Worm (Caenorhabditis elegans) whole organism, L4 larva: ENCODE data around the gene C16A3.5.

Experiments
- D1046.2 ChIP-seq: fragments of 200-800 bp; sonication (Bioruptor generic); IDR thresholded peaks from 2 replicates; pipeline ENCODE4 v1.3.6; 2022; ENCODE audit warnings: missing genetic modification characterization, missing compliant biosample characterization
- F10B5.3 ChIP-seq: sonication (generic microtip); optimal IDR thresholded peaks from 2 replicates; lab custom pipeline; 2016; ENCODE audit warnings: mild to moderate bottlenecking, missing genetic modification characterization, missing compliant biosample characterization
- R02D3.7 ChIP-seq: fragments of 150-350 bp; sonication (generic microtip); optimal IDR thresholded peaks from 3 replicates; lab custom pipeline; 2014; ENCODE audit warnings: missing biosample characterization, missing genetic modification characterization
- Y105C5A.15 ChIP-seq: fragments of 200-800 bp; sonication (Bioruptor generic); IDR thresholded peaks from 2 replicates; pipeline ENCODE4 v1.3.6; 2022; ENCODE audit warnings: missing genetic modification characterization, missing compliant biosample characterization
- Y48G9A.11 ChIP-seq: fragments of 200-800 bp; sonication (Bioruptor generic); IDR thresholded peaks from 2 replicates; pipeline ENCODE4 v1.3.6; 2022; ENCODE audit warnings: missing genetic modification reagents, missing genetic modification characterization, missing compliant biosample characterization
- Y5F2A.4 ChIP-seq: fragments of 200-800 bp; sonication (Bioruptor generic); optimal IDR thresholded peaks from 2 replicates; lab custom pipeline; 2018; ENCODE audit warnings: mild to moderate bottlenecking, missing genetic modification characterization, missing compliant biosample characterization
- Y75B8A.6 ChIP-seq: fragments of 200-800 bp; sonication (Bioruptor generic); IDR thresholded peaks from 2 replicates; pipeline ENCODE4 v1.3.6; 2022; ENCODE audit warnings: missing genetic modification reagents, missing genetic modification characterization, missing compliant biosample characterization
- aha-1 ChIP-seq: fragments of 150-350 bp; peaks from one replicate; lab custom pipeline; 2014; ENCODE audit warnings: missing biosample characterization, missing genetic modification characterization
- ama-1 ChIP-seq: fragments of 150-350 bp; optimal IDR thresholded peaks from 2 replicates; lab custom pipeline; 2014; ENCODE audit warnings: inconsistent platforms, mixed read lengths
- attf-4 ChIP-seq: sonication (generic microtip); optimal IDR thresholded peaks from 3 replicates; lab custom pipeline; 2017; ENCODE audit warnings: missing biosample characterization, missing genetic modification characterization
- ceh-28 ChIP-seq: fragments of 150-350 bp; optimal IDR thresholded peaks from 2 replicates; lab custom pipeline; 2014; ENCODE audit warnings: missing biosample characterization, missing genetic modification reagents, missing genetic modification characterization
- ces-1 ChIP-seq: fragments of 150-350 bp; sonication (generic microtip); optimal IDR thresholded peaks from 4 replicates; lab custom pipeline; 2014; ENCODE audit warnings: missing biosample characterization, missing genetic modification reagents, missing genetic modification characterization
- ctbp-1 ChIP-seq: fragments of 200-800 bp; sonication (Bioruptor generic); IDR thresholded peaks from 2 replicates; pipeline ENCODE4 v1.3.6; 2022; ENCODE audit warnings: missing genetic modification reagents, missing genetic modification characterization, missing compliant biosample characterization
- daf-16 ChIP-seq, 3 experiments: sonication (generic microtip); optimal IDR thresholded peaks; 2 replicates each; lab custom pipeline; 2016 to 2017; ENCODE audit warnings: missing genetic modification characterization in 3 of 3, missing genetic modification reagents in 3 of 3, mild to moderate bottlenecking in 2 of 3, missing compliant biosample characterization in 2 of 3, missing biosample characterization in 1 of 3, moderate library complexity in 1 of 3
- daf-19 ChIP-seq: fragments of 200-800 bp; sonication (Bioruptor generic); conservative IDR thresholded peaks from 2 replicates; pipeline ENCODE4 v1.3.6; 2022; ENCODE audit warnings: missing genetic modification characterization, missing compliant biosample characterization
- dmd-6 ChIP-seq: fragments of 200-800 bp; sonication (Bioruptor generic); IDR thresholded peaks from 2 replicates; pipeline ENCODE4 v1.3.6; 2022; ENCODE audit warnings: missing genetic modification reagents, missing genetic modification characterization, missing compliant biosample characterization
- dmd-8 ChIP-seq: fragments of 200-800 bp; sonication (Bioruptor generic); IDR thresholded peaks from 2 replicates; pipeline ENCODE4 v1.3.6; 2022; ENCODE audit warnings: missing genetic modification characterization, missing compliant biosample characterization
- dmd-9 ChIP-seq: fragments of 200-800 bp; sonication (Bioruptor generic); IDR thresholded peaks from 2 replicates; pipeline ENCODE4 v1.3.6; 2022; ENCODE audit warnings: missing genetic modification reagents, missing genetic modification characterization, missing compliant biosample characterization
- dpl-1 ChIP-seq: fragments of 150-350 bp; optimal IDR thresholded peaks from 2 replicates; lab custom pipeline; 2014; ENCODE audit warnings: missing biosample characterization, missing genetic modification reagents, missing genetic modification characterization
- egl-43 ChIP-seq: fragments of 200-800 bp; sonication (Bioruptor generic); IDR thresholded peaks from 2 replicates; pipeline ENCODE4 v1.3.6; 2022; ENCODE audit warnings: missing genetic modification reagents, missing genetic modification characterization, missing compliant biosample characterization
- fos-1 ChIP-seq: fragments of 150-350 bp; optimal IDR thresholded peaks from 2 replicates; lab custom pipeline; 2014; ENCODE audit warnings: missing biosample characterization, missing genetic modification characterization
- hif-1 ChIP-seq, 2 experiments: sonication (generic microtip); optimal IDR thresholded peaks; 2 replicates each; lab custom pipeline; 2016 to 2017; ENCODE audit warnings: missing compliant biosample characterization in 2 of 2, missing genetic modification characterization in 2 of 2, missing genetic modification reagents in 2 of 2, missing genotype in 2 of 2, mild to moderate bottlenecking in 1 of 2
- hlh-30 ChIP-seq: sonication (generic microtip); optimal IDR thresholded peaks from 2 replicates; lab custom pipeline; 2017; ENCODE audit warnings: antibody characterized with exemption, mild to moderate bottlenecking, missing genetic modification characterization, missing compliant biosample characterization; ENCODE audit not compliant: insufficient read depth
- lim-7 ChIP-seq: fragments of 200-800 bp; sonication (Bioruptor generic); IDR thresholded peaks from 2 replicates; pipeline ENCODE4 v1.3.6; 2022; ENCODE audit warnings: missing genetic modification characterization, missing compliant biosample characterization
- lin-13 ChIP-seq: fragments of 150-350 bp; optimal IDR thresholded peaks from 2 replicates; lab custom pipeline; 2014; ENCODE audit warnings: missing biosample characterization, missing genetic modification reagents, missing genetic modification characterization
- madf-9 ChIP-seq: fragments of 200-800 bp; sonication (Bioruptor generic); conservative IDR thresholded peaks from 2 replicates; pipeline ENCODE4 v1.3.6; 2022; ENCODE audit warnings: missing genetic modification reagents, missing genetic modification characterization, missing compliant biosample characterization
- mes-2 ChIP-seq: sonication (generic microtip); optimal IDR thresholded peaks from 2 replicates; lab custom pipeline; 2016; ENCODE audit warnings: missing genotype, mild to moderate bottlenecking, missing genetic modification characterization, missing compliant biosample characterization; ENCODE audit not compliant: poor library complexity, severe bottlenecking
- nhr-10 ChIP-seq: fragments of 150-350 bp; optimal IDR thresholded peaks from 2 replicates; lab custom pipeline; 2014; ENCODE audit warnings: missing biosample characterization, missing genetic modification characterization
- nhr-11 ChIP-seq: fragments of 150-350 bp; optimal IDR thresholded peaks from 2 replicates; lab custom pipeline; 2014; ENCODE audit warnings: missing biosample characterization, missing genetic modification characterization
- nhr-111 ChIP-seq: fragments of 200-800 bp; sonication (Bioruptor generic); optimal IDR thresholded peaks from 2 replicates; lab custom pipeline; 2018; ENCODE audit warnings: mild to moderate bottlenecking, missing genetic modification characterization, missing compliant biosample characterization
- nhr-237 ChIP-seq: sonication (generic microtip); optimal IDR thresholded peaks from 2 replicates; lab custom pipeline; 2017; ENCODE audit warnings: missing biosample characterization, missing genetic modification characterization
- nhr-48 ChIP-seq: sonication (generic microtip); optimal IDR thresholded peaks from 2 replicates; lab custom pipeline; 2016; ENCODE audit warnings: mild to moderate bottlenecking, missing genetic modification characterization, missing compliant biosample characterization
- nhr-76 ChIP-seq: fragments of 150-350 bp; optimal IDR thresholded peaks from 2 replicates; lab custom pipeline; 2014; ENCODE audit warnings: missing biosample characterization, missing genetic modification characterization
- php-3 ChIP-seq: fragments of 200-800 bp; sonication (Bioruptor generic); IDR thresholded peaks from 2 replicates; pipeline ENCODE4 v1.3.6; 2022; ENCODE audit warnings: missing genetic modification reagents, missing genetic modification characterization, missing compliant biosample characterization
- rbr-2 ChIP-seq: sonication (generic microtip); optimal IDR thresholded peaks from 2 replicates; lab custom pipeline; 2016; ENCODE audit warnings: missing genotype, missing genetic modification characterization, missing compliant biosample characterization
- saeg-2 ChIP-seq: fragments of 200-800 bp; sonication (Bioruptor generic); IDR thresholded peaks from 2 replicates; pipeline ENCODE4 v1.3.6; 2022; ENCODE audit warnings: missing genetic modification reagents, missing genetic modification characterization, missing compliant biosample characterization
- sdz-12 ChIP-seq: fragments of 200-800 bp; sonication (Bioruptor generic); optimal IDR thresholded peaks from 2 replicates; lab custom pipeline; 2018; ENCODE audit warnings: mild to moderate bottlenecking, missing genetic modification characterization, missing compliant biosample characterization
- skn-1 ChIP-seq: fragments of 150-350 bp; optimal IDR thresholded peaks from 2 replicates; lab custom pipeline; 2014; ENCODE audit warnings: missing biosample characterization, missing genetic modification characterization
- snpc-1.2 ChIP-seq: fragments of 200-800 bp; sonication (Bioruptor generic); IDR thresholded peaks from 2 replicates; pipeline ENCODE4 v1.3.6; 2022; ENCODE audit warnings: missing genetic modification reagents, missing genetic modification characterization, missing compliant biosample characterization
- spr-3 ChIP-seq: fragments of 200-800 bp; sonication (Bioruptor generic); optimal IDR thresholded peaks from 2 replicates; lab custom pipeline; 2018; ENCODE audit warnings: mild to moderate bottlenecking, missing genetic modification characterization, missing compliant biosample characterization
- tra-1 ChIP-seq: fragments of 200-800 bp; sonication (Bioruptor generic); IDR thresholded peaks from 2 replicates; pipeline ENCODE4 v1.3.6; 2022; ENCODE audit warnings: missing genetic modification reagents, missing genetic modification characterization, missing compliant biosample characterization
- unc-130 ChIP-seq: sonication (generic microtip); optimal IDR thresholded peaks from 2 replicates; lab custom pipeline; 2016; ENCODE audit warnings: missing genetic modification reagents, missing genetic modification characterization, missing compliant biosample characterization
- zfp-3 ChIP-seq: fragments of 200-800 bp; sonication (Bioruptor generic); conservative IDR thresholded peaks from 2 replicates; pipeline ENCODE4 v1.3.6; 2022; ENCODE audit warnings: missing genetic modification reagents, missing genetic modification characterization, missing compliant biosample characterization

Gene C16A3.5

ce11 chrIII:6356007-6356406, 24.6 kb upstream of the C16A3.5 start:
- TF ChIP-seq skn-1 = no peak
- TF ChIP-seq madf-9 = no peak
- no peak for TF ChIP-seq ces-1 (GFP tag; lab: Kevin White, UChicago)
- TF ChIP-seq F10B5.3 (tag; lab: Kevin White, UChicago) = no peak
- TF ChIP-seq spr-3 (GFP tag; lab: Kevin White, UChicago) = no peak
- no peak for TF ChIP-seq dmd-8 (GFP tag; lab: Robert Waterston, UW)
- no peak for TF ChIP-seq Y48G9A.11
- no peak for TF ChIP-seq mes-2 (tag; lab: Kevin White, UChicago)
- no peak for TF ChIP-seq nhr-10 (tag; lab: Kevin White, UChicago)
- TF ChIP-seq php-3 (GFP tag; lab: Robert Waterston, UW) = no peak
- TF ChIP-seq dmd-9 (GFP tag; lab: Robert Waterston, UW) = no peak
- peak; percentile 64 for TF ChIP-seq hlh-30 (tag; lab: Kevin White, UChicago)
- no peak for TF ChIP-seq daf-16 (GFP tag; optimal IDR thresholded peaks at IDR 0.05; lab: Kevin White, UChicago)
- TF ChIP-seq daf-16 (tag; optimal IDR thresholded peaks at IDR 0.05; lab: Kevin White, UChicago) = no peak
- TF ChIP-seq Y75B8A.6 (GFP tag; lab: Robert Waterston, UW) = no peak
- no peak for TF ChIP-seq D1046.2 (GFP tag; lab: Robert Waterston, UW)
- TF ChIP-seq aha-1 (tag; lab: Kevin White, UChicago) = peak; percentile 41

- TF ChIP-seq aha-1 (tag; lab: Kevin White, UChicago) = peak; percentile 91
- no peak for TF ChIP-seq nhr-11 (tag; lab: Kevin White, UChicago)
These were observed 23.8 kb upstream of the C16A3.5 start for ce11 chrIII:6356764-6357163.

- TF ChIP-seq madf-9 (no peak), nhr-76 (tag; lab: Kevin White, UChicago) (no peak), daf-19 (no peak), lin-13 (no peak), dpl-1 (GFP tag; lab: Kevin White, UChicago) (no peak), ctbp-1 (GFP tag; lab: Robert Waterston, UW) (no peak)
These were observed 21.9 kb upstream of the C16A3.5 start for ce11 chrIII:6358704-6359103.

ce11 chrIII:6359171-6359854, 21.3 kb upstream of the C16A3.5 start:
- TF ChIP-seq daf-16 (GFP tag; optimal IDR thresholded peaks at IDR 0.05; lab: Kevin White, UChicago) (no peak), daf-16 (tag; optimal IDR thresholded peaks at IDR 0.05; lab: Kevin White, UChicago) (no peak), lim-7 (no peak), F10B5.3 (tag; lab: Kevin White, UChicago) (no peak), ama-1 (lab: Kevin White, UChicago) (peak; percentile 14), zfp-3 (GFP tag; lab: Robert Waterston, UW) (no peak), mes-2 (tag; lab: Kevin White, UChicago) (peak; percentile 18), fos-1 (tag; lab: Kevin White, UChicago) (no peak), hlh-30 (tag; lab: Kevin White, UChicago) (peak; percentile 86), snpc-1.2 (no peak), ceh-28 (tag; lab: Kevin White, UChicago) (no peak), nhr-111 (no peak), nhr-237 (no peak), Y75B8A.6 (GFP tag; lab: Robert Waterston, UW) (no peak), madf-9 (no peak), R02D3.7 (tag; lab: Kevin White, UChicago) (no peak), skn-1 (no peak), Y48G9A.11 (no peak), rbr-2 (tag; lab: Kevin White, UChicago) (no peak), hif-1 (tag; optimal IDR thresholded peaks at IDR 0.05; lab: Kevin White, UChicago) (no peak), saeg-2 (GFP tag; lab: Robert Waterston, UW) (no peak), unc-130 (no peak), Y5F2A.4 (no peak), nhr-48 (no peak), egl-43 (no peak; the same call in 1 of the 2 replicates), sdz-12 (GFP tag; lab: Kevin White, UChicago) (no peak), tra-1 (GFP tag; lab: Robert Waterston, UW) (no peak), attf-4 (tag; lab: Kevin White, UChicago) (no peak), daf-19 (no peak), nhr-11 (tag; lab: Kevin White, UChicago) (peak; percentile 7), Y105C5A.15 (GFP tag; lab: Robert Waterston, UW) (no peak), dmd-6 (GFP tag; lab: Robert Waterston, UW) (no peak)
